Fruit fly (Drosophila melanogaster) whole organism, embryonic: ENCODE results near the gene CG33203.

Experiments used
- Atf6 ChIP-seq: fragments of 200-800 bp; sonication (Bioruptor generic); IDR thresholded peaks from 2 replicates; pipeline ENCODE4 v1.3.6; 2022; ENCODE audit warnings: missing biosample characterization, missing genetic modification characterization
- CG10147 ChIP-seq: fragments of 200-800 bp; sonication (Bioruptor generic); optimal IDR thresholded peaks from 2 replicates; lab custom pipeline; 2019; ENCODE audit warnings: missing biosample characterization, mild to moderate bottlenecking, missing genetic modification characterization, moderate library complexity
- CG10321 ChIP-seq: fragments of 200-800 bp; sonication (Bioruptor generic); IDR thresholded peaks from 2 replicates; pipeline ENCODE4 v1.3.6; 2022; ENCODE audit warnings: missing biosample characterization, missing genetic modification characterization
- CG10959 ChIP-seq: fragments of 200-800 bp; sonication (Bioruptor generic); IDR thresholded peaks from 2 replicates; pipeline ENCODE4 v1.3.6; 2022; ENCODE audit warnings: missing biosample characterization, missing genetic modification characterization
- CG11093 ChIP-seq: fragments of 200-800 bp; sonication (Bioruptor generic); IDR thresholded peaks from 3 replicates; pipeline ENCODE4 v1.3.6; 2022; ENCODE audit warnings: missing biosample characterization, missing genetic modification characterization
- CG11504 ChIP-seq: fragments of 200-800 bp; sonication (Bioruptor generic); optimal IDR thresholded peaks from 3 replicates; lab custom pipeline; 2019; ENCODE audit warnings: missing biosample characterization, mild to moderate bottlenecking, missing genetic modification characterization, moderate library complexity
- CG1233 ChIP-seq: fragments of 200-800 bp; sonication (Bioruptor generic); optimal IDR thresholded peaks from 4 replicates; lab custom pipeline; 2018; ENCODE audit warnings: missing biosample characterization, mild to moderate bottlenecking, missing genetic modification characterization
- CG12391 ChIP-seq: fragments of 200-800 bp; sonication (Bioruptor generic); optimal IDR thresholded peaks from 3 replicates; lab custom pipeline; 2018; ENCODE audit warnings: missing biosample characterization, mild to moderate bottlenecking, missing genetic modification characterization, moderate library complexity
- CG13123 ChIP-seq: fragments of 200-800 bp; sonication (Bioruptor generic); optimal IDR thresholded peaks from 2 replicates; lab custom pipeline; 2016; ENCODE audit warnings: missing biosample characterization, missing genetic modification characterization
- CG13296 ChIP-seq: fragments of 200-800 bp; sonication (Bioruptor generic); optimal IDR thresholded peaks from 3 replicates; lab custom pipeline; 2018; ENCODE audit warnings: missing biosample characterization, mild to moderate bottlenecking, missing genetic modification characterization
- CG15269 ChIP-seq: fragments of 200-800 bp; sonication (Bioruptor generic); optimal IDR thresholded peaks from 2 replicates; lab custom pipeline; 2018; ENCODE audit warnings: missing biosample characterization, mild to moderate bottlenecking, missing genetic modification characterization, moderate library complexity
- CG17328 ChIP-seq: fragments of 200-800 bp; sonication (Bioruptor generic); IDR thresholded peaks from 2 replicates; pipeline ENCODE4 v1.3.6; 2022; ENCODE audit warnings: missing biosample characterization, missing genetic modification characterization
- CG2199 ChIP-seq: fragments of 200-800 bp; sonication (Bioruptor generic); IDR thresholded peaks from 3 replicates; pipeline ENCODE4 v1.3.6; 2022; ENCODE audit warnings: missing biosample characterization, missing genetic modification characterization
- CG2678 ChIP-seq: fragments of 200-800 bp; sonication (Bioruptor generic); optimal IDR thresholded peaks from 3 replicates; lab custom pipeline; 2019; ENCODE audit warnings: missing biosample characterization, mild to moderate bottlenecking, missing genetic modification characterization, moderate library complexity
- CG30403 ChIP-seq: fragments of 200-800 bp; sonication (Bioruptor generic); optimal IDR thresholded peaks from 3 replicates; lab custom pipeline; 2016; ENCODE audit warnings: missing biosample characterization, missing genetic modification characterization
- CG32532 ChIP-seq: fragments of 200-800 bp; sonication (Bioruptor generic); IDR thresholded peaks from 2 replicates; pipeline ENCODE4 v1.3.6; 2022; ENCODE audit warnings: missing biosample characterization, missing genetic modification characterization
- CG3407 ChIP-seq: fragments of 200-800 bp; sonication (Bioruptor generic); optimal IDR thresholded peaks from 2 replicates; lab custom pipeline; 2018; ENCODE audit warnings: missing biosample characterization, mild to moderate bottlenecking, missing genetic modification characterization
- CG34224 ChIP-seq: fragments of 200-800 bp; sonication (Bioruptor generic); IDR thresholded peaks from 3 replicates; pipeline ENCODE4 v1.3.6; 2022; ENCODE audit warnings: missing biosample characterization, missing genetic modification characterization; ENCODE audit not compliant: partially characterized antibody
- CG3995 ChIP-seq: fragments of 200-800 bp; sonication (Bioruptor generic); optimal IDR thresholded peaks from 3 replicates; lab custom pipeline; 2016; ENCODE audit warnings: missing biosample characterization, missing genetic modification characterization
- CG4328 ChIP-seq: fragments of 200-800 bp; sonication (Bioruptor generic); optimal IDR thresholded peaks from 3 replicates; lab custom pipeline; 2017; ENCODE audit warnings: missing biosample characterization, missing genetic modification reagents, missing genetic modification characterization
- CG4730 ChIP-seq: fragments of 200-800 bp; sonication (Bioruptor generic); IDR thresholded peaks from 2 replicates; pipeline ENCODE4 v1.3.6; 2022; ENCODE audit warnings: missing biosample characterization, missing genetic modification characterization
- CG6813 ChIP-seq: fragments of 200-800 bp; sonication (Bioruptor generic); optimal IDR thresholded peaks from 2 replicates; lab custom pipeline; 2017; ENCODE audit warnings: missing biosample characterization, missing genetic modification characterization, mild to moderate bottlenecking, moderate library complexity, missing genetic modification reagents
- CG7786 ChIP-seq: fragments of 200-800 bp; sonication (Bioruptor generic); optimal IDR thresholded peaks from 2 replicates; lab custom pipeline; 2016; ENCODE audit warnings: missing biosample characterization, missing genetic modification characterization
- CG7839 ChIP-seq: fragments of 200-800 bp; sonication (Bioruptor generic); optimal IDR thresholded peaks from 3 replicates; lab custom pipeline; 2018; ENCODE audit warnings: missing biosample characterization, mild to moderate bottlenecking, missing genetic modification characterization, moderate library complexity
- CG8924 ChIP-seq: fragments of 200-800 bp; optimal IDR thresholded peaks from 3 replicates; lab custom pipeline; 2019; ENCODE audit warnings: missing biosample characterization, mild to moderate bottlenecking, missing genetic modification characterization, moderate library complexity
- Camta ChIP-seq: fragments of 200-800 bp; sonication (Bioruptor generic); optimal IDR thresholded peaks from 2 replicates; lab custom pipeline; 2016; ENCODE audit warnings: missing biosample characterization, missing genetic modification characterization
- CrebB ChIP-seq: fragments of 200-800 bp; sonication (Bioruptor generic); optimal IDR thresholded peaks from 3 replicates; lab custom pipeline; 2018; ENCODE audit warnings: missing biosample characterization, mild to moderate bottlenecking, missing genetic modification characterization
- Dfd ChIP-seq, 2 experiments: fragments of >200 bp; optimal IDR thresholded peaks; 2 replicates each; lab custom pipeline; 2017; ENCODE audit warnings: missing biosample characterization in 2 of 2, missing genetic modification characterization in 2 of 2
- Dll ChIP-seq: fragments of 200-800 bp; sonication (Bioruptor generic); IDR thresholded peaks from 4 replicates; pipeline ENCODE4 v1.3.6; 2022; ENCODE audit warnings: missing biosample characterization, missing genetic modification characterization; ENCODE audit not compliant: partially characterized antibody
- Dp ChIP-seq: fragments of 200-800 bp; sonication (Bioruptor generic); optimal IDR thresholded peaks from 2 replicates; lab custom pipeline; 2018; ENCODE audit warnings: missing biosample characterization, mild to moderate bottlenecking, missing genetic modification characterization, moderate library complexity
- Fer3 ChIP-seq: fragments of 200-800 bp; sonication (Bioruptor generic); optimal IDR thresholded peaks from 2 replicates; lab custom pipeline; 2018; ENCODE audit warnings: missing biosample characterization, mild to moderate bottlenecking, missing genetic modification characterization, moderate library complexity
- Lim3 ChIP-seq: fragments of 200-800 bp; sonication (Bioruptor generic); IDR thresholded peaks from 2 replicates; pipeline ENCODE4 v1.3.6; 2022; ENCODE audit warnings: missing biosample characterization, missing genetic modification characterization
- MESR4 ChIP-seq: fragments of 200-800 bp; sonication (Bioruptor generic); optimal IDR thresholded peaks from 2 replicates; lab custom pipeline; 2018; ENCODE audit warnings: missing biosample characterization, mild to moderate bottlenecking, missing genetic modification characterization, moderate library complexity
- NC2α ChIP-seq: fragments of 200-800 bp; sonication (Bioruptor generic); optimal IDR thresholded peaks from 2 replicates; lab custom pipeline; 2016; ENCODE audit warnings: missing biosample characterization, missing genetic modification characterization
- Spps ChIP-seq: fragments of 200-800 bp; sonication (Bioruptor generic); optimal IDR thresholded peaks from 2 replicates; lab custom pipeline; 2018; ENCODE audit warnings: missing biosample characterization, mild to moderate bottlenecking, missing genetic modification characterization
- Sry-δ ChIP-seq: fragments of 200-800 bp; sonication (Bioruptor generic); optimal IDR thresholded peaks from 2 replicates; lab custom pipeline; 2016; ENCODE audit warnings: missing biosample characterization, missing genetic modification characterization
- ac ChIP-seq: fragments of 200-800 bp; sonication (Bioruptor generic); optimal IDR thresholded peaks from 3 replicates; lab custom pipeline; 2017; ENCODE audit warnings: missing biosample characterization, mild to moderate bottlenecking, missing genetic modification characterization
- cato ChIP-seq: fragments of 200-800 bp; sonication (Bioruptor generic); optimal IDR thresholded peaks from 2 replicates; lab custom pipeline; 2016; ENCODE audit warnings: missing biosample characterization, missing genetic modification characterization, borderline replicate concordance
- grau ChIP-seq: fragments of 200-800 bp; optimal IDR thresholded peaks from 3 replicates; lab custom pipeline; 2019; ENCODE audit warnings: missing biosample characterization, mild to moderate bottlenecking, missing genetic modification characterization, moderate library complexity
- gro ChIP-seq: fragments of 200-800 bp; sonication (Bioruptor generic); optimal IDR thresholded peaks from 2 replicates; lab custom pipeline; 2016; ENCODE audit warnings: missing biosample characterization, missing genetic modification characterization
- lov ChIP-seq, 2 experiments: fragments of 200-800 bp in 1 of 2; fragments of >200 bp in 1 of 2; sonication (Bioruptor generic) in 1 of 2; IDR thresholded peaks in 1 of 2; optimal IDR thresholded peaks in 1 of 2; 2 replicates in 1 of 2; 3 replicates in 1 of 2; pipeline versions ENCODE4 v1.3.6 to Lab custom; 2017 to 2022; ENCODE audit warnings: missing biosample characterization in 1 of 2, missing genetic modification characterization in 1 of 2
- mld ChIP-seq: fragments of 200-800 bp; sonication (Bioruptor generic); IDR thresholded peaks from 3 replicates; pipeline ENCODE4 v1.3.6; 2022; ENCODE audit warnings: missing biosample characterization, missing genetic modification characterization; ENCODE audit not compliant: partially characterized antibody
- pnt ChIP-seq: fragments of 200-800 bp; sonication (Bioruptor generic); optimal IDR thresholded peaks from 3 replicates; lab custom pipeline; 2016; ENCODE audit warnings: missing biosample characterization, missing genetic modification characterization
- ro ChIP-seq: fragments of 200-800 bp; sonication (Bioruptor generic); IDR thresholded peaks from 2 replicates; pipeline ENCODE4 v1.3.6; 2022; ENCODE audit warnings: missing biosample characterization, missing genetic modification characterization
- salm ChIP-seq: fragments of 200-800 bp; sonication (Bioruptor generic); optimal IDR thresholded peaks from 2 replicates; lab custom pipeline; 2018; ENCODE audit warnings: missing biosample characterization, mild to moderate bottlenecking, missing genetic modification characterization
- tap ChIP-seq: fragments of 200-800 bp; optimal IDR thresholded peaks from 3 replicates; lab custom pipeline; 2019; ENCODE audit warnings: missing biosample characterization, mild to moderate bottlenecking, missing genetic modification characterization, moderate library complexity
- trem ChIP-seq: fragments of 200-800 bp; optimal IDR thresholded peaks from 3 replicates; lab custom pipeline; 2019; ENCODE audit warnings: missing biosample characterization, mild to moderate bottlenecking, missing genetic modification characterization, moderate library complexity
- twi ChIP-seq: fragments of 200-800 bp; optimal IDR thresholded peaks from 2 replicates; lab custom pipeline; 2019; ENCODE audit warnings: missing biosample characterization, mild to moderate bottlenecking, missing genetic modification characterization, moderate library complexity
- unpg ChIP-seq: fragments of 200-800 bp; sonication (Bioruptor generic); optimal IDR thresholded peaks from 3 replicates; lab custom pipeline; 2018; ENCODE audit warnings: missing biosample characterization, mild to moderate bottlenecking, missing genetic modification characterization, moderate library complexity
- zen ChIP-seq: fragments of 200-800 bp; sonication (Bioruptor generic); optimal IDR thresholded peaks from 3 replicates; lab custom pipeline; 2018; ENCODE audit warnings: missing biosample characterization, mild to moderate bottlenecking, missing genetic modification characterization, moderate library complexity

The CG33203 gene

dm6 chr3R:28911758-28912157 is 24.2 kb upstream of the CG33203 start (continued):
- TF ChIP-seq Fer3 = peak; percentile 55
- peak; percentile 79 for TF ChIP-seq CG32532
- TF ChIP-seq CG15269 = peak; percentile 73
- 0 out of 3 replicates have a peak, but pooled peaks have one; percentile 15 for TF ChIP-seq CG34224 (GFP tag; lab: Robert Waterston, UW)
- TF ChIP-seq CG1233 (GFP tag; lab: Kevin White, UChicago) = peak; percentile 32
- peak; percentile 65 for TF ChIP-seq CG4730
- TF ChIP-seq gro (GFP tag; lab: Kevin White, UChicago) = peak; percentile 61
- no peak for TF ChIP-seq CG2678 (tag; lab: Kevin White, UChicago)
- TF ChIP-seq CG17328 (GFP tag; lab: Robert Waterston, UW) = peak; percentile 86
- no peak for TF ChIP-seq Spps (tag; lab: Kevin White, UChicago)
- TF ChIP-seq mld (GFP tag; lab: Robert Waterston, UW) = no peak
- TF ChIP-seq CG13123 = peak; percentile 70
- TF ChIP-seq CG10147 = peak; percentile 25
- TF ChIP-seq CG7839 (tag; lab: Kevin White, UChicago) = peak; percentile 82
- 0 out of 3 replicates have a peak, but pooled peaks have one; percentile 16 for TF ChIP-seq CG2199 (GFP tag; lab: Robert Waterston, UW)
- TF ChIP-seq CrebB (tag; lab: Kevin White, UChicago) = no peak
- TF ChIP-seq tap (tag; lab: Kevin White, UChicago) = peak; percentile 59
- no peak for TF ChIP-seq CG8924 (tag; lab: Kevin White, UChicago)
- TF ChIP-seq CG12391 (tag; lab: Kevin White, UChicago) = no peak
- no peak for TF ChIP-seq zen (tag; lab: Kevin White, UChicago)
- no peak for TF ChIP-seq CG3995 (GFP tag; lab: Kevin White, UChicago)
- TF ChIP-seq Dfd (GFP tag; optimal IDR thresholded peaks at IDR 0.05; lab: Kevin White, UChicago) = no peak
- TF ChIP-seq Atf6 (GFP tag; lab: Robert Waterston, UW) = peak; percentile 82
- TF ChIP-seq MESR4 (GFP tag; lab: Kevin White, UChicago) = no peak
- TF ChIP-seq ac (GFP tag; lab: Kevin White, UChicago) = no peak
- TF ChIP-seq unpg = peak; percentile 81
- peak; percentile 33 for TF ChIP-seq Sry-δ (GFP tag; lab: Kevin White, UChicago)
- no peak for TF ChIP-seq Dll (GFP tag; lab: Robert Waterston, UW)
- peak; percentile 76 for TF ChIP-seq grau (tag; lab: Kevin White, UChicago)
- TF ChIP-seq CG10321 (GFP tag; lab: Robert Waterston, UW) = no peak
- peak; percentile 75 for TF ChIP-seq CG30403
- peak; percentile 41 for TF ChIP-seq cato (GFP tag; lab: Kevin White, UChicago)
- no peak for TF ChIP-seq CG13296
- peak; percentile 63; the same call in 1 of the 2 replicates for TF ChIP-seq Lim3 (GFP tag; lab: Robert Waterston, UW)
- TF ChIP-seq salm (tag; lab: Kevin White, UChicago) = peak; percentile 40
- TF ChIP-seq CG3407 (GFP tag; lab: Kevin White, UChicago) = peak; percentile 48
- peak; percentile 29; the same call in 1 of the 2 replicates for TF ChIP-seq CG10959
- no peak for TF ChIP-seq CG4328 (GFP tag; lab: Kevin White, UChicago)
- peak; percentile 75 for TF ChIP-seq pnt (GFP tag; lab: Kevin White, UChicago)
- peak; percentile 48 for TF ChIP-seq NC2α (GFP tag; lab: Kevin White, UChicago)
- peak; percentile 69 for TF ChIP-seq Camta (GFP tag; lab: Kevin White, UChicago)
- no peak for TF ChIP-seq twi (tag; lab: Kevin White, UChicago)
- TF ChIP-seq Dp = no peak
- peak; percentile 35 for TF ChIP-seq CG6813
- peak; percentile 11 for TF ChIP-seq trem (tag; lab: Kevin White, UChicago)
- TF ChIP-seq CG11093 (GFP tag; lab: Robert Waterston, UW) = peak; percentile 70; the same call in 1 of the 3 replicates
- peak; percentile 49; the same call in 1 of the 2 replicates for TF ChIP-seq ro (GFP tag; lab: Robert Waterston, UW)
- TF ChIP-seq CG11504 (tag; lab: Kevin White, UChicago) = peak; percentile 77
- no peak for TF ChIP-seq lov (optimal IDR thresholded peaks at IDR 0.05; lab: Kevin White, UChicago)
- TF ChIP-seq lov (GFP tag; IDR thresholded peaks at IDR 0.05; lab: Robert Waterston, UW) = no peak
- TF ChIP-seq CG7786 (GFP tag; lab: Kevin White, UChicago) = peak; percentile 76
